Fruit fly (Drosophila melanogaster): ENCODE data around the gene Rassf.

- TF ChIP-seq Dll (optimal IDR thresholded peaks at IDR 0.05) (peak; percentile 38), psq (optimal IDR thresholded peaks at IDR 0.05) (no peak), EcR (GFP tag; optimal IDR thresholded peaks at IDR 0.05) (no peak)
Measured at dm6 chr3R:23143440-23143839, 25.7 kb upstream of the Rassf start.

Measured in whole organism.